Fruit fly (Drosophila melanogaster) whole organism, wandering third instar larva: ENCODE data around the gene CG5078.

Experiments
- Abd-B ChIP-seq: fragments of >200 bp; optimal IDR thresholded peaks from 2 replicates; lab custom pipeline; 2017; ENCODE audit warnings: missing biosample characterization, missing genetic modification characterization
- CG32264 ChIP-seq: fragments of 200-800 bp; sonication (Bioruptor generic); optimal IDR thresholded peaks from 2 replicates; lab custom pipeline; 2016; ENCODE audit warnings: missing biosample characterization, missing genetic modification characterization
- Dfd ChIP-seq: fragments of >200 bp; optimal IDR thresholded peaks from 2 replicates; lab custom pipeline; 2017; ENCODE audit warnings: missing biosample characterization, missing genetic modification characterization
- HLH106 ChIP-seq: fragments of 200-800 bp; optimal IDR thresholded peaks from 3 replicates; lab custom pipeline; 2019; ENCODE audit warnings: missing biosample characterization, mild to moderate bottlenecking, missing genetic modification characterization, moderate library complexity
- Hnf4 ChIP-seq: fragments of 200-800 bp; sonication (Bioruptor generic); optimal IDR thresholded peaks from 2 replicates; lab custom pipeline; 2016; ENCODE audit warnings: missing biosample characterization, mild to moderate bottlenecking, missing genetic modification characterization
- Hr78 ChIP-seq: fragments of >200 bp; optimal IDR thresholded peaks from 2 replicates; lab custom pipeline; 2017; ENCODE audit warnings: missing biosample characterization, missing genetic modification characterization
- Hr83 ChIP-seq: fragments of 200-300 bp; sonication (Bioruptor generic); optimal IDR thresholded peaks from 2 replicates; lab custom pipeline; 2016; ENCODE audit warnings: missing biosample characterization, mild to moderate bottlenecking, missing genetic modification characterization, moderate library complexity; ENCODE audit not compliant: poor library complexity, severe bottlenecking
- Jra ChIP-seq: sonication (Bioruptor generic); optimal IDR thresholded peaks from 2 replicates; lab custom pipeline; 2016; ENCODE audit warnings: missing biosample characterization, missing genetic modification characterization
- Mio ChIP-seq: sonication (Bioruptor generic); optimal IDR thresholded peaks from 2 replicates; lab custom pipeline; 2016; ENCODE audit warnings: missing biosample characterization, missing genetic modification characterization
- Myc ChIP-seq: fragments of >200 bp; optimal IDR thresholded peaks from 2 replicates; lab custom pipeline; 2017
- N ChIP-seq: fragments of >200 bp; optimal IDR thresholded peaks from 2 replicates; lab custom pipeline; 2018; ENCODE audit warnings: missing biosample characterization, missing external identifiers, missing genetic modification characterization
- OdsH ChIP-seq: fragments of 200-800 bp; sonication (Bioruptor generic); optimal IDR thresholded peaks from 2 replicates; lab custom pipeline; 2016; ENCODE audit warnings: missing biosample characterization, mild to moderate bottlenecking, missing genetic modification characterization
- Rel ChIP-seq, 2 experiments: fragments of 200-800 bp; sonication (Bioruptor generic) in 1 of 2; optimal IDR thresholded peaks; 2 replicates in 1 of 2; 3 replicates in 1 of 2; lab custom pipeline; 2016 to 2019; ENCODE audit warnings: mild to moderate bottlenecking in 2 of 2, missing biosample characterization in 2 of 2, missing genetic modification characterization in 2 of 2, moderate library complexity in 1 of 2
- Sp1 ChIP-seq: fragments of 200-800 bp; sonication (Bioruptor generic); optimal IDR thresholded peaks from 3 replicates; lab custom pipeline; 2019; ENCODE audit warnings: missing biosample characterization, mild to moderate bottlenecking, missing genetic modification characterization, moderate library complexity
- Vsx2 ChIP-seq: fragments of 200-300, 225-300 bp; sonication (Bioruptor generic); optimal IDR thresholded peaks from 2 replicates; lab custom pipeline; 2018; ENCODE audit warnings: missing biosample characterization, missing genetic modification characterization; ENCODE audit not compliant: partially characterized antibody
- br ChIP-seq: fragments of 200-800 bp; sonication (Bioruptor generic); optimal IDR thresholded peaks from 2 replicates; lab custom pipeline; 2016; ENCODE audit warnings: missing biosample characterization, missing genetic modification characterization
- brk ChIP-seq: fragments of 200-800 bp; sonication (Bioruptor generic); optimal IDR thresholded peaks from 2 replicates; lab custom pipeline; 2016; ENCODE audit warnings: missing biosample characterization, mild to moderate bottlenecking, missing genetic modification characterization
- dl ChIP-seq, 2 experiments: fragments of 175-275, 200-275 bp in 1 of 2; fragments of 200-275 bp in 1 of 2; sonication (Bioruptor generic); optimal IDR thresholded peaks; lab custom pipeline; 2018; ENCODE audit warnings: mild to moderate bottlenecking in 2 of 2, missing biosample characterization in 2 of 2, missing genetic modification characterization in 2 of 2, moderate library complexity in 2 of 2; ENCODE audit not compliant: partially characterized antibody in 2 of 2, insufficient read depth in 1 of 2
- dmrt93B ChIP-seq: fragments of 200-800 bp; sonication (Bioruptor generic); optimal IDR thresholded peaks from 2 replicates; lab custom pipeline; 2018; ENCODE audit warnings: missing biosample characterization, mild to moderate bottlenecking, missing genetic modification characterization
- ey ChIP-seq: fragments of 200-800 bp; sonication (Bioruptor generic); optimal IDR thresholded peaks from 2 replicates; lab custom pipeline; 2016; ENCODE audit warnings: missing biosample characterization, missing genetic modification characterization
- foxo ChIP-seq, 2 experiments: fragments of 200-800 bp; sonication (Bioruptor generic); optimal IDR thresholded peaks; 2 replicates in 1 of 2; 3 replicates in 1 of 2; lab custom pipeline; 2016 to 2017; ENCODE audit warnings: missing biosample characterization in 2 of 2, missing genetic modification characterization in 2 of 2
- fru ChIP-seq: fragments of 200-800 bp; sonication (Bioruptor generic); optimal IDR thresholded peaks from 3 replicates; lab custom pipeline; 2016; ENCODE audit warnings: missing biosample characterization, mild to moderate bottlenecking, missing genetic modification characterization
- h ChIP-seq: fragments of 200-800 bp; sonication (Bioruptor generic); optimal IDR thresholded peaks from 3 replicates; lab custom pipeline; 2016; ENCODE audit warnings: missing biosample characterization, mild to moderate bottlenecking, missing genetic modification characterization
- jim ChIP-seq: fragments of 175-275, 200-325 bp; sonication (Bioruptor generic); optimal IDR thresholded peaks from 2 replicates; lab custom pipeline; 2016; ENCODE audit warnings: missing biosample characterization, mild to moderate bottlenecking, missing genetic modification characterization
- lola ChIP-seq: fragments of >200 bp; optimal IDR thresholded peaks from 2 replicates; lab custom pipeline; 2017; ENCODE audit warnings: missing biosample characterization, missing genetic modification characterization
- pan ChIP-seq: fragments of >200 bp; optimal IDR thresholded peaks from 2 replicates; lab custom pipeline; 2017
- psq ChIP-seq: fragments of 200-800 bp; sonication (Bioruptor generic); optimal IDR thresholded peaks from 3 replicates; lab custom pipeline; 2017; ENCODE audit warnings: missing biosample characterization, mild to moderate bottlenecking, missing genetic modification characterization, moderate library complexity
- rgr ChIP-seq: fragments of 200-800 bp; sonication (Bioruptor generic); optimal IDR thresholded peaks from 3 replicates; lab custom pipeline; 2016; ENCODE audit warnings: missing biosample characterization, mild to moderate bottlenecking, missing genetic modification characterization
- sage ChIP-seq: fragments of 200-800 bp; sonication (Bioruptor generic); optimal IDR thresholded peaks from 2 replicates; lab custom pipeline; 2016; ENCODE audit warnings: missing biosample characterization, mild to moderate bottlenecking, missing genetic modification characterization
- sv ChIP-seq: fragments of 200-800 bp; sonication (Bioruptor generic); optimal IDR thresholded peaks from 3 replicates; lab custom pipeline; 2016; ENCODE audit warnings: missing biosample characterization, missing genetic modification characterization
- tai ChIP-seq: sonication (Bioruptor generic); optimal IDR thresholded peaks from 2 replicates; lab custom pipeline; 2016; ENCODE audit warnings: missing biosample characterization, missing genetic modification characterization
- usp ChIP-seq: fragments of >200 bp; optimal IDR thresholded peaks from 2 replicates; lab custom pipeline; 2017; ENCODE audit warnings: missing biosample characterization, missing genetic modification characterization
- woc ChIP-seq: sonication (Bioruptor generic); optimal IDR thresholded peaks from 2 replicates; lab custom pipeline; 2016; ENCODE audit warnings: missing biosample characterization, mild to moderate bottlenecking, missing genetic modification characterization

Gene CG5078

DNA sequence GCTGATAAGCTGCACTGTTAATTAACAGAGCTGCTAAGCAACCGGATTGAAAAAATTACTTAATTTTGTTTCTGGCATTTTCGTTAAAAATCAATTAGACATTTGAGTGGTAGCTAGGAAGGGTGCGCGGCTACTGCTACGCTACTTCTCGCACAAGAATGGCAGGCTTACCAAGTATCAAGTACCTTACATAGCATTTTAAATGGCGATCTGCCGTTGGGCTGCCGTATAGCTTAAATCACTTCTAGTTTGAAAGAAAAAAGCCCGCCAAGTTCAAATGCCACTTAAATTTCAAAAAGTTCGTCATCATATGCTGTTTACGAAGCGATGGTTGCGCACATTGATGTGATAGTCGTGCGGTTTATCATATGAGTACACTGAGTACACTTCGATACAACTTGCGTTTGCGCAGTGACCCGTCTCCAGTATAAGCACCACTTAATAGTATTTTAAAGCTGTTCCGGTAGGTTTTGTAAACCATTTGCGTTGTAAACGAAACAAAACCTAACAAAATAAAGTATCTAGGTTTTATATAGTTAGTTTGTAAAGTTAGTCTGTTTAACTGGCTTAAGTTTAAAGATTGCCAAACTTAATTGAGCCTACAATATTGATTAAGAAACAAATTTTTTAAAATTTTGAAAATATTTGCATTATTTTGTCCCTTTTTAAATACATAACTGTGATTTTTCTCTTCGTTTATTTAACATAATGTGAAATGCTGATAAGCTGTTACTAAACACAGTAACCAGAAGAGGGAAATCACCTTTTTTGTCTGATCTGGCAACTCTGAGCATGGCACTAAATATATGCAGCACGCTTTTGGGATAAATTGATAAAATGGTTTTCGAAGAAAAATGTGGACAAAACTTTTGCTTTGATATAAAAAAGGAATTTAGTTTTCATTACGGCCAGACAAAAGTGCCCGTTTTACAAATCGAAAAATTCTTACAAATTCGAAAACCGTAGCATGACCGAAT, 35.4 kb downstream of the CG5078 start:
- TF ChIP-seq Myc (peak; percentile 65), N (GFP tag; lab: Kevin White, UChicago) (peak; percentile 35), brk (GFP tag; lab: Kevin White, UChicago) (peak; percentile 12), Vsx2 (GFP tag; lab: Kevin White, UChicago) (peak; percentile 62), usp (GFP tag; lab: Kevin White, UChicago) (no peak), CG32264 (GFP tag; lab: Kevin White, UChicago) (no peak)

DNA sequence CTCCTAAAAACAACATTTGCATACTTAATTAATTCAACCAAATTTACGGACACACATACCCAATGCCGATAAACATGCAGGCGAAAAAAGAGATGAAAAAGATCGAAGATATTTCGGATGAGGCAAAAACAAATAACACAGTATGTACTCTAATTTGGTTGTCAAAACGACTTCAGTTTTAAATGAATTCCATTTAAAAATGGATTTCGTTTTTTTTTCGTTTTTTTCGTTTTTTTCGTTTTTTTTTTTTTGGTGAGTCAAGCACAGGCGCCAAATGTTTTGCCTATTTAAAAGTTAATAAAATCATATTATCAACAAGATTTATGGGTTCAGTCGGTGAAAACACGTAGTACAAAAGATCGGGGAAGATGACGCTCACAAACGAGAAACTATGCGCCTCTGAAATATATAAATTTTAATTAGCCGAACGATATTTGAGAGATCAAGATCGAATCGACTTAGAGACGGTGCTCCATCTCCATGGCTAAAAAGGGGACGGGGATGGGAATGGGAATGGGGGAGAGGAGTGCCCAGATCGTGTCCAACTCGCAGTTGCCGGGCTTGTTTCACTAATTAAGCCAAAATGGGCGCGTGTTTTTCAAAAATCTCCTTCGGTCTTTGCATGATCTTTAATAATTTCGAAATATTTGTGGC, 42.5 kb downstream of the CG5078 start:
- no peak for TF ChIP-seq ey (GFP tag; lab: Kevin White, UChicago)
- TF ChIP-seq psq (GFP tag; lab: Kevin White, UChicago) = no peak
- TF ChIP-seq OdsH (GFP tag; lab: Kevin White, UChicago) = no peak
- no peak for TF ChIP-seq rgr (GFP tag; lab: Kevin White, UChicago)
- no peak for TF ChIP-seq br (GFP tag; lab: Kevin White, UChicago)

DNA sequence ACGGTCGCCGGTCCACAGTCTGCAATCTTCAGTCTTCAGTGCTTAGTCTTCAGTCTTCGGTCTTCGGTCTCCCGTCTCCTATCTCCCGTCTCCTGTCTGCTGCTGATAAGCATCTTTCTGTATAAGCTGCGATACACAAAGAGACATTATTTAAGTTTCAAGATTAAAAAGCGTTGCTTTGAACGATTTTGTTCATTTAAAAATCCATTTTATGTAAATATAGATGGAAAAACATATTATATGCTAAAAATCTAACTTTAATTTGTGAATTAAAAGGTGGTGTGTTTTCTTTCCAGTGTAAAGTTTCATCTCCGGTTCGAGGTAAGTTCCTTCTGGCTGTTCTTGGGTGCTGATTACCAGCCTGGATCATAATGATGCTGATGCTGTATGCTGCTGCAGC, 43.5 kb downstream of the CG5078 start:
- TF ChIP-seq Hr78 (GFP tag; lab: Kevin White, UChicago) = no peak
- TF ChIP-seq rgr (GFP tag; lab: Kevin White, UChicago) = peak; percentile 81
- TF ChIP-seq Sp1 = peak; percentile 65
- no peak for TF ChIP-seq dl (GFP tag; optimal IDR thresholded peaks at IDR 0.05; lab: Kevin White, UChicago; ENCODE audit: insufficient read depth in 1 of 2, partially characterized antibody in 2 of 2)
- peak; percentile 66 for TF ChIP-seq psq (GFP tag; lab: Kevin White, UChicago)
- TF ChIP-seq Hr83 = no peak
- TF ChIP-seq sv (GFP tag; lab: Kevin White, UChicago) = no peak
- TF ChIP-seq Mio (GFP tag; lab: Kevin White, UChicago) = no peak
- TF ChIP-seq tai (GFP tag; lab: Kevin White, UChicago) = no peak
- TF ChIP-seq pan (lab: Kevin White, UChicago) = no peak
- TF ChIP-seq Abd-B (GFP tag; lab: Kevin White, UChicago) = no peak
- peak; percentile 77 for TF ChIP-seq h (GFP tag; lab: Kevin White, UChicago)
- peak; percentile 41 for TF ChIP-seq sage (GFP tag; lab: Kevin White, UChicago)
- peak; percentile 70 for TF ChIP-seq woc
- TF ChIP-seq usp (GFP tag; lab: Kevin White, UChicago) = no peak
- peak in 1 of 2 experiments; percentile 76 for TF ChIP-seq foxo (GFP tag; optimal IDR thresholded peaks at IDR 0.05; lab: Kevin White, UChicago)
- TF ChIP-seq dmrt93B (GFP tag; lab: Kevin White, UChicago) = peak; percentile 23
- TF ChIP-seq OdsH (GFP tag; lab: Kevin White, UChicago) = peak; percentile 77
- peak; percentile 51 for TF ChIP-seq brk (GFP tag; lab: Kevin White, UChicago)
- peak; percentile 63 for TF ChIP-seq HLH106 (tag; lab: Kevin White, UChicago)
- TF ChIP-seq Rel (GFP tag; optimal IDR thresholded peaks at IDR 0.05; lab: Kevin White, UChicago) = no peak
- no peak for TF ChIP-seq Rel (tag; optimal IDR thresholded peaks at IDR 0.05; lab: Kevin White, UChicago)
- TF ChIP-seq jim (GFP tag; lab: Kevin White, UChicago) = no peak
- peak; percentile 76 for TF ChIP-seq ey (GFP tag; lab: Kevin White, UChicago)
- peak; percentile 55 for TF ChIP-seq Hnf4 (GFP tag; lab: Kevin White, UChicago)
- TF ChIP-seq fru = peak; percentile 78
- TF ChIP-seq Jra = no peak
- peak; percentile 68 for TF ChIP-seq br (GFP tag; lab: Kevin White, UChicago)
- TF ChIP-seq lola (GFP tag; lab: Kevin White, UChicago) = no peak
- no peak for TF ChIP-seq Dfd (GFP tag; lab: Kevin White, UChicago)
